Fruit fly (Drosophila melanogaster) whole organism, embryonic: ENCODE data around the gene fliI.
A peak's percentile ranks its signal among the peaks of the same experiment; 100 is the strongest.

Experiments used
- Adf1 ChIP-seq: fragments of 200-800 bp; sonication (Bioruptor generic); IDR thresholded peaks from 2 replicates; pipeline ENCODE4 v1.3.6; 2022; ENCODE audit warnings: missing biosample characterization, missing genetic modification characterization
- B-H2 ChIP-seq: fragments of 200-800 bp; sonication (Bioruptor generic); optimal IDR thresholded peaks from 2 replicates; lab custom pipeline; 2018; ENCODE audit warnings: missing biosample characterization, mild to moderate bottlenecking, missing genetic modification characterization
- Bdp1 ChIP-seq: fragments of 200-800 bp; sonication (Bioruptor generic); optimal IDR thresholded peaks from 3 replicates; lab custom pipeline; 2016; ENCODE audit warnings: missing biosample characterization, missing genetic modification characterization
- CG10366 ChIP-seq: fragments of 200-800 bp; sonication (Bioruptor generic); IDR thresholded peaks from 2 replicates; pipeline ENCODE4 v1.3.6; 2022; ENCODE audit warnings: missing biosample characterization, missing genetic modification characterization
- CG10543 ChIP-seq: fragments of 200-800 bp; sonication (Bioruptor generic); optimal IDR thresholded peaks from 3 replicates; lab custom pipeline; 2017; ENCODE audit warnings: missing biosample characterization, mild to moderate bottlenecking, missing genetic modification characterization, moderate library complexity
- CG14014 ChIP-seq: fragments of 200-800 bp; sonication (Bioruptor generic); IDR thresholded peaks from 2 replicates; pipeline ENCODE4 v1.3.6; 2022; ENCODE audit warnings: missing biosample characterization, missing genetic modification characterization
- CG16815 ChIP-seq: fragments of 200-800 bp; sonication (Bioruptor generic); optimal IDR thresholded peaks from 3 replicates; lab custom pipeline; 2017; ENCODE audit warnings: missing biosample characterization, mild to moderate bottlenecking, missing genetic modification characterization
- CG17912 ChIP-seq: fragments of 200-800 bp; sonication (Bioruptor generic); optimal IDR thresholded peaks from 2 replicates; lab custom pipeline; 2018; ENCODE audit warnings: missing biosample characterization, mild to moderate bottlenecking, missing genetic modification characterization
- CG18599 ChIP-seq: fragments of 200-800 bp; sonication (Bioruptor generic); optimal IDR thresholded peaks from 3 replicates; lab custom pipeline; 2017; ENCODE audit warnings: missing biosample characterization, missing genetic modification characterization, mild to moderate bottlenecking, moderate library complexity, missing genetic modification reagents
- CG30431 ChIP-seq: fragments of 200-800 bp; sonication (Bioruptor generic); optimal IDR thresholded peaks from 2 replicates; lab custom pipeline; 2017; ENCODE audit warnings: missing biosample characterization, missing genetic modification characterization
- CG3163 ChIP-seq: fragments of 200-800 bp; sonication (Bioruptor generic); optimal IDR thresholded peaks from 3 replicates; lab custom pipeline; 2016; ENCODE audit warnings: missing biosample characterization, missing genetic modification characterization
- CG3281 ChIP-seq: fragments of 200-800 bp; sonication (Bioruptor generic); optimal IDR thresholded peaks from 3 replicates; lab custom pipeline; 2017; ENCODE audit warnings: missing biosample characterization, mild to moderate bottlenecking, missing genetic modification characterization
- CG4360 ChIP-seq: fragments of 200-800 bp; sonication (Bioruptor generic); IDR thresholded peaks from 2 replicates; pipeline ENCODE4 v1.3.6; 2022; ENCODE audit warnings: missing biosample characterization, missing genetic modification characterization
- CG6854 ChIP-seq: fragments of 200-800 bp; sonication (Bioruptor generic); optimal IDR thresholded peaks from 3 replicates; lab custom pipeline; 2017; ENCODE audit warnings: missing biosample characterization, mild to moderate bottlenecking, missing genetic modification characterization
- CG8944 ChIP-seq: fragments of 200-800 bp; sonication (Bioruptor generic); optimal IDR thresholded peaks from 3 replicates; lab custom pipeline; 2016; ENCODE audit warnings: missing biosample characterization, missing genetic modification characterization
- CG9876 ChIP-seq: fragments of 200-800 bp; sonication (Bioruptor generic); optimal IDR thresholded peaks from 2 replicates; lab custom pipeline; 2016; ENCODE audit warnings: missing biosample characterization, missing genetic modification characterization
- D19B ChIP-seq: fragments of 200-800 bp; sonication (Bioruptor generic); optimal IDR thresholded peaks from 2 replicates; lab custom pipeline; 2017; ENCODE audit warnings: missing biosample characterization, mild to moderate bottlenecking, missing genetic modification characterization
- Dip2 ChIP-seq: fragments of 200-800 bp; sonication (Bioruptor generic); IDR thresholded peaks from 2 replicates; pipeline ENCODE4 v1.3.6; 2022; ENCODE audit warnings: missing biosample characterization, missing genetic modification characterization
- Doc3 ChIP-seq: fragments of 200-800 bp; sonication (Bioruptor generic); IDR thresholded peaks from 3 replicates; pipeline ENCODE4 v1.3.6; 2022; ENCODE audit warnings: missing biosample characterization, missing genetic modification characterization; ENCODE audit not compliant: partially characterized antibody
- Fer2 ChIP-seq: fragments of 200-800 bp; sonication (Bioruptor generic); optimal IDR thresholded peaks from 2 replicates; lab custom pipeline; 2018; ENCODE audit warnings: missing biosample characterization, mild to moderate bottlenecking, missing genetic modification characterization, moderate library complexity
- Hr3 ChIP-seq: fragments of 200-800 bp; sonication (Bioruptor generic); optimal IDR thresholded peaks from 3 replicates; lab custom pipeline; 2016; ENCODE audit warnings: missing biosample characterization, missing genetic modification characterization
- Hr78 ChIP-seq, 2 experiments: fragments of 200-800 bp in 1 of 2; fragments of >200 bp in 1 of 2; sonication (Bioruptor generic) in 1 of 2; optimal IDR thresholded peaks; 2 replicates each; lab custom pipeline; 2017 to 2019; ENCODE audit warnings: missing biosample characterization in 2 of 2, missing genetic modification characterization in 2 of 2, mild to moderate bottlenecking in 1 of 2, moderate library complexity in 1 of 2
- Mes4 ChIP-seq: fragments of 200-800 bp; sonication (Bioruptor generic); optimal IDR thresholded peaks from 2 replicates; lab custom pipeline; 2016; ENCODE audit warnings: missing biosample characterization, missing genetic modification characterization
- NFAT ChIP-seq: fragments of 200-800 bp; sonication (Bioruptor generic); IDR thresholded peaks from 2 replicates; pipeline ENCODE4 v1.3.6; 2022; ENCODE audit warnings: missing biosample characterization, missing genetic modification characterization
- NK7.1 ChIP-seq: fragments of 200-800 bp; sonication (Bioruptor generic); optimal IDR thresholded peaks from 3 replicates; lab custom pipeline; 2016; ENCODE audit warnings: missing biosample characterization, missing genetic modification characterization
- Opbp ChIP-seq: fragments of 200-800 bp; sonication (Bioruptor generic); IDR thresholded peaks from 3 replicates; pipeline ENCODE4 v1.3.6; 2022; ENCODE audit warnings: missing biosample characterization, missing genetic modification characterization; ENCODE audit not compliant: partially characterized antibody
- Sin3A ChIP-seq: fragments of >200 bp; optimal IDR thresholded peaks from 2 replicates; lab custom pipeline; 2018
- TFAM ChIP-seq: fragments of 200-800 bp; sonication (Bioruptor generic); optimal IDR thresholded peaks from 2 replicates; lab custom pipeline; 2017; ENCODE audit warnings: missing biosample characterization, missing genetic modification characterization, inconsistent platforms
- ab ChIP-seq: fragments of 200-800 bp; sonication (Bioruptor generic); optimal IDR thresholded peaks from 2 replicates; lab custom pipeline; 2016; ENCODE audit warnings: missing biosample characterization, missing genetic modification characterization
- br ChIP-seq: fragments of >200 bp; optimal IDR thresholded peaks from 2 replicates; lab custom pipeline; 2017
- chn ChIP-seq: fragments of 200-800 bp; sonication (Bioruptor generic); optimal IDR thresholded peaks from 2 replicates; lab custom pipeline; 2016; ENCODE audit warnings: missing biosample characterization, missing genetic modification characterization
- corto ChIP-seq: fragments of 200-800 bp; sonication (Bioruptor generic); optimal IDR thresholded peaks from 2 replicates; lab custom pipeline; 2016; ENCODE audit warnings: missing biosample characterization, mild to moderate bottlenecking, missing genetic modification characterization, moderate library complexity
- dati ChIP-seq: fragments of 200-800 bp; sonication (Bioruptor generic); IDR thresholded peaks from 2 replicates; pipeline ENCODE4 v1.3.6; 2022; ENCODE audit warnings: missing biosample characterization, missing genetic modification characterization
- disco-r ChIP-seq: fragments of 200-800 bp; sonication (Bioruptor generic); optimal IDR thresholded peaks from 2 replicates; lab custom pipeline; 2016; ENCODE audit warnings: missing biosample characterization, missing genetic modification characterization
- dpn ChIP-seq, 2 experiments: fragments of 200-800 bp; sonication (Bioruptor generic); optimal IDR thresholded peaks; 3 replicates each; lab custom pipeline; 2016; ENCODE audit warnings: missing biosample characterization in 2 of 2, missing genetic modification characterization in 2 of 2
- dysf ChIP-seq: fragments of 200-800 bp; sonication (Bioruptor generic); IDR thresholded peaks from 3 replicates; pipeline ENCODE4 v1.3.6; 2022; ENCODE audit warnings: missing biosample characterization, missing genetic modification characterization
- fd102C ChIP-seq: fragments of 200-800 bp; sonication (Bioruptor generic); optimal IDR thresholded peaks from 2 replicates; lab custom pipeline; 2018; ENCODE audit warnings: missing biosample characterization, mild to moderate bottlenecking, missing genetic modification characterization, moderate library complexity
- fd96Cb ChIP-seq: fragments of 200-800 bp; sonication (Bioruptor generic); optimal IDR thresholded peaks from 2 replicates; lab custom pipeline; 2018; ENCODE audit warnings: missing biosample characterization, mild to moderate bottlenecking, missing genetic modification characterization, moderate library complexity
- gem ChIP-seq: fragments of 200-800 bp; sonication (Bioruptor generic); optimal IDR thresholded peaks from 2 replicates; lab custom pipeline; 2019; ENCODE audit warnings: missing biosample characterization, mild to moderate bottlenecking, missing genetic modification characterization, moderate library complexity
- ham ChIP-seq: fragments of 200-800 bp; sonication (Bioruptor generic); IDR thresholded peaks from 2 replicates; pipeline ENCODE4 v1.3.6; 2022; ENCODE audit warnings: missing biosample characterization, missing genetic modification characterization
- lab ChIP-seq: fragments of 200-800 bp; sonication (Bioruptor generic); optimal IDR thresholded peaks from 3 replicates; lab custom pipeline; 2017; ENCODE audit warnings: missing biosample characterization, missing genetic modification characterization, mild to moderate bottlenecking, moderate library complexity, missing genetic modification reagents
- nerfin-1 ChIP-seq: fragments of 200-800 bp; sonication (Bioruptor generic); optimal IDR thresholded peaks from 3 replicates; lab custom pipeline; 2019; ENCODE audit warnings: missing biosample characterization, mild to moderate bottlenecking, missing genetic modification characterization, moderate library complexity
- pb ChIP-seq: fragments of 200-800 bp; sonication (Bioruptor generic); optimal IDR thresholded peaks from 3 replicates; lab custom pipeline; 2016; ENCODE audit warnings: missing biosample characterization, missing genetic modification characterization
- prd ChIP-seq, 3 experiments: fragments of >200 bp in 2 of 3; fragments of 200-800 bp in 1 of 3; sonication (Bioruptor generic) in 1 of 3; optimal IDR thresholded peaks in 2 of 3; IDR thresholded peaks in 1 of 3; 2 replicates in 2 of 3; 3 replicates in 1 of 3; pipeline versions ENCODE4 v1.3.6 to Lab custom; 2017 to 2022; ENCODE audit warnings: missing biosample characterization in 1 of 3, missing genetic modification characterization in 1 of 3
- pros ChIP-seq: fragments of 200-800 bp; sonication (Bioruptor generic); optimal IDR thresholded peaks from 3 replicates; lab custom pipeline; 2019; ENCODE audit warnings: missing biosample characterization, mild to moderate bottlenecking, missing genetic modification characterization, moderate library complexity
- rib ChIP-seq: fragments of 200-800 bp; sonication (Bioruptor generic); IDR thresholded peaks from 2 replicates; pipeline ENCODE4 v1.3.6; 2022; ENCODE audit warnings: missing biosample characterization, missing genetic modification characterization
- ro ChIP-seq: fragments of 200-800 bp; sonication (Bioruptor generic); IDR thresholded peaks from 2 replicates; pipeline ENCODE4 v1.3.6; 2022; ENCODE audit warnings: missing biosample characterization, missing genetic modification characterization
- sr ChIP-seq: fragments of 200-800 bp; sonication (Bioruptor generic); IDR thresholded peaks from 3 replicates; pipeline ENCODE4 v1.3.6; 2022; ENCODE audit warnings: missing biosample characterization, missing genetic modification characterization
- unc-4 ChIP-seq: fragments of 200-800 bp; sonication (Bioruptor generic); IDR thresholded peaks from 2 replicates; pipeline ENCODE4 v1.3.6; 2022; ENCODE audit warnings: missing biosample characterization, missing genetic modification characterization; ENCODE audit not compliant: partially characterized antibody
- vfl ChIP-seq: fragments of 200-800 bp; sonication (Bioruptor generic); optimal IDR thresholded peaks from 2 replicates; lab custom pipeline; 2016; ENCODE audit warnings: missing biosample characterization, missing genetic modification characterization
- wdn ChIP-seq: fragments of 200-800 bp; sonication (Bioruptor generic); IDR thresholded peaks from 2 replicates; pipeline ENCODE4 v1.3.6; 2022; ENCODE audit warnings: missing biosample characterization, missing genetic modification characterization

The fliI gene

DNA sequence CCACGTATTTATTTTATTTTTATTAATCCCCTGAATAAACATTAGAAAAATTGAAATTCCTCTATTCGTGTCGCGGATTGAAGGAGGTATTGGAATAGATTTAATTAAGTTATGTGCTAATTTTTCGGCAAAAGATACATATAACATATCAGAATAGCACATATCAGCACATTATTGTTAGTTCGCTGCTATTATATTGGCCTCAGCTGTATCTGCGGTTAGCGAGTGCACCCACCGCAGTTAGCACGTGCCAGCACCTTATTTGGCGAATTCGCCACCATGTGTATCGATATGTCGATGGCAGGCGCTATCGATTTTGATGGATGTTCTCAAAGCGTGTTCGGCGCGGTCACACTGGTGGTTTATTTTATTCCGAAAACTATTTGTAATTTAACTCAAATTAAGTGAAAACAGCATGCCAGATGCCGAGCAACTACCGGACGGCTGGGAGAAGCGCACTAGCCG is 5.5 kb downstream of the fliI start, which contains the start of gene dod (continued):
- no peak for TF ChIP-seq CG16815
- peak; percentile 59; the same call in 1 of the 2 replicates for TF ChIP-seq rib (GFP tag; lab: Robert Waterston, UW)
- TF ChIP-seq CG8944 (GFP tag; lab: Kevin White, UChicago): peak; percentile 42
- no peak for TF ChIP-seq CG3163 (GFP tag; lab: Kevin White, UChicago)
- peak; percentile 44 for TF ChIP-seq Hr3 (GFP tag; lab: Kevin White, UChicago)
- TF ChIP-seq CG10366 (GFP tag; lab: Robert Waterston, UW): peak; percentile 17; the same call in 1 of the 2 replicates
- TF ChIP-seq CG30431: no peak
- TF ChIP-seq vfl (GFP tag; lab: Kevin White, UChicago): no peak
- no peak for TF ChIP-seq wdn (GFP tag; lab: Robert Waterston, UW)
- peak; percentile 47 for TF ChIP-seq B-H2 (GFP tag; lab: Kevin White, UChicago)
- TF ChIP-seq unc-4: peak; percentile 79
- TF ChIP-seq corto (GFP tag; lab: Kevin White, UChicago): no peak
- TF ChIP-seq fd102C: no peak
- no peak for TF ChIP-seq pros
- TF ChIP-seq Adf1 (GFP tag; lab: Robert Waterston, UW): peak; percentile 44
- peak; percentile 57 for TF ChIP-seq nerfin-1 (tag; lab: Kevin White, UChicago)
- no peak for TF ChIP-seq TFAM (GFP tag; lab: Kevin White, UChicago)
- TF ChIP-seq br: no peak
- TF ChIP-seq CG18599 (GFP tag; lab: Kevin White, UChicago): peak; percentile 55
- TF ChIP-seq lab: no peak
- peak; percentile 61; the same call in 1 of the 2 replicates for TF ChIP-seq NFAT (GFP tag; lab: Robert Waterston, UW)
- TF ChIP-seq gem (tag; lab: Kevin White, UChicago): peak; percentile 66
- peak; percentile 44 to 52 for TF ChIP-seq dpn (GFP tag; optimal IDR thresholded peaks at IDR 0.05; lab: Kevin White, UChicago)
- TF ChIP-seq pb (GFP tag; lab: Kevin White, UChicago): no peak
- TF ChIP-seq chn (GFP tag; lab: Kevin White, UChicago): peak; percentile 13
- 0 out of 3 replicates have a peak, but pooled peaks have one; percentile 17 for TF ChIP-seq sr
- no peak for TF ChIP-seq Mes4
- TF ChIP-seq D19B: no peak
- peak; percentile 10 for TF ChIP-seq CG17912
- TF ChIP-seq Doc3 (GFP tag; lab: Robert Waterston, UW): peak; percentile 51; the same call in 2 of the 3 replicates
- TF ChIP-seq CG14014: peak; percentile 48; the same call in 1 of the 2 replicates
- no peak for TF ChIP-seq disco-r (GFP tag; lab: Kevin White, UChicago)
- no peak for TF ChIP-seq ab (GFP tag; lab: Kevin White, UChicago)
- peak; percentile 81 for TF ChIP-seq Opbp (GFP tag; lab: Robert Waterston, UW)
- TF ChIP-seq Dip2: no peak
- TF ChIP-seq dati (GFP tag; lab: Robert Waterston, UW): no peak
- peak; percentile 49 for TF ChIP-seq CG3281 (GFP tag; lab: Kevin White, UChicago)
- TF ChIP-seq Sin3A (lab: Kevin White, UChicago): peak; percentile 68
- no peak for TF ChIP-seq fd96Cb (tag; lab: Kevin White, UChicago)
- peak; percentile 49; the same call in 1 of the 3 replicates for TF ChIP-seq dysf
- no peak for TF ChIP-seq Hr78 (GFP tag; optimal IDR thresholded peaks at IDR 0.05; lab: Kevin White, UChicago)
- TF ChIP-seq NK7.1 (GFP tag; lab: Kevin White, UChicago): no peak
- no peak for TF ChIP-seq prd (optimal IDR thresholded peaks at IDR 0.05; lab: Kevin White, UChicago)
- peak; percentile 59; the same call in 2 of the 3 replicates for TF ChIP-seq prd (GFP tag; IDR thresholded peaks at IDR 0.05; lab: Robert Waterston, UW)
- TF ChIP-seq CG9876: peak; percentile 22
- TF ChIP-seq CG6854 (GFP tag; lab: Kevin White, UChicago): peak; percentile 33
- TF ChIP-seq CG10543: no peak
- no peak for TF ChIP-seq CG4360 (GFP tag; lab: Robert Waterston, UW)
- no peak for TF ChIP-seq ham (GFP tag; lab: Robert Waterston, UW)
- TF ChIP-seq Fer2: no peak
- no peak for TF ChIP-seq ro (GFP tag; lab: Robert Waterston, UW)
- TF ChIP-seq Bdp1 (GFP tag; lab: Kevin White, UChicago): peak; percentile 44
